Fruit fly (Drosophila melanogaster) whole organism: ENCODE results near the gene CG17005.

Experiments used
- CG8478 ChIP-seq: fragments of >200 bp; optimal IDR thresholded peaks from 2 replicates; lab custom pipeline; 2018; ENCODE audit warnings: inconsistent platforms
- Dll ChIP-seq: fragments of >200 bp; optimal IDR thresholded peaks from 2 replicates; lab custom pipeline; 2017
- EcR ChIP-seq, 2 experiments: fragments of >200 bp; optimal IDR thresholded peaks; 2 replicates each; lab custom pipeline; 2017; ENCODE audit warnings: missing biosample characterization in 2 of 2, missing genetic modification characterization in 2 of 2, missing genetic modification reagents in 2 of 2
- pan ChIP-seq: fragments of >200 bp; optimal IDR thresholded peaks from 2 replicates; lab custom pipeline; 2017
- psq ChIP-seq: fragments of >200 bp; optimal IDR thresholded peaks from 2 replicates; lab custom pipeline; 2017
- usp ChIP-seq: fragments of >200 bp; optimal IDR thresholded peaks from 2 replicates; lab custom pipeline; 2017; ENCODE audit warnings: missing biosample characterization, missing genetic modification characterization, mixed read lengths

CG17005 gene

dm6 chr2L:9327444-9327843 lies at the start of gene CG17005:
CG17005 (plus strand) TSS chr2L:9327744.
- TF ChIP-seq CG8478 (lab: Kevin White, UChicago) (no peak), Dll (no peak), pan (no peak), EcR (GFP tag; optimal IDR thresholded peaks at IDR 0.05; lab: Kevin White, UChicago) (no peak), psq (lab: Kevin White, UChicago) (no peak), usp (no peak)

- no peak for TF ChIP-seq Dll
- TF ChIP-seq EcR (GFP tag; optimal IDR thresholded peaks at IDR 0.05; lab: Kevin White, UChicago), result no peak
- no peak for TF ChIP-seq CG8478 (lab: Kevin White, UChicago)
- no peak for TF ChIP-seq usp
- TF ChIP-seq psq (lab: Kevin White, UChicago), result no peak
- no peak for TF ChIP-seq pan
Measured at dm6 chr2L:9321022-9321421, 6.5 kb upstream of the CG17005 start.

- no peak for TF ChIP-seq CG8478 (lab: Kevin White, UChicago)
- TF ChIP-seq Dll, result no peak
- no peak for TF ChIP-seq pan
- no peak for TF ChIP-seq EcR (GFP tag; optimal IDR thresholded peaks at IDR 0.05; lab: Kevin White, UChicago)
- no peak for TF ChIP-seq usp
- TF ChIP-seq psq (lab: Kevin White, UChicago), result no peak
Measured at dm6 chr2L:9330628-9331027, 3.1 kb downstream of the CG17005 start, which contains the start of gene Cks30A. Cks30A (plus strand) TSS chr2L:9330763.

dm6 chr2L:9333300-9333876 lies 5.8 kb downstream of the CG17005 start, which contains the start of gene Eaat1:
Eaat1 (plus strand) TSS chr2L:9333567.
- TF ChIP-seq pan (no peak), psq (lab: Kevin White, UChicago) (no peak), CG8478 (lab: Kevin White, UChicago) (no peak)

dm6 chr2L:9338852-9339251 lies 11.3 kb downstream of the CG17005 start:
- TF ChIP-seq psq (lab: Kevin White, UChicago), result no peak
- no peak for TF ChIP-seq CG8478 (lab: Kevin White, UChicago)
- no peak for TF ChIP-seq pan
- TF ChIP-seq Dll, result no peak
- no peak for TF ChIP-seq usp
- TF ChIP-seq EcR (GFP tag; optimal IDR thresholded peaks at IDR 0.05; lab: Kevin White, UChicago), result no peak

dm6 chr2L:9341960-9342359 lies 14.4 kb downstream of the CG17005 start:
- no peak for TF ChIP-seq Dll
- no peak for TF ChIP-seq CG8478 (lab: Kevin White, UChicago)
- TF ChIP-seq usp, result no peak
- no peak for TF ChIP-seq psq (lab: Kevin White, UChicago)
- TF ChIP-seq pan, result no peak
- TF ChIP-seq EcR (GFP tag; optimal IDR thresholded peaks at IDR 0.05; lab: Kevin White, UChicago), result no peak

- TF ChIP-seq pan, result no peak
- no peak for TF ChIP-seq EcR (GFP tag; optimal IDR thresholded peaks at IDR 0.05; lab: Kevin White, UChicago)
- no peak for TF ChIP-seq usp
- no peak for TF ChIP-seq psq (lab: Kevin White, UChicago)
- TF ChIP-seq CG8478 (lab: Kevin White, UChicago), result no peak
Measured at dm6 chr2L:9342532-9342931, 15.0 kb downstream of the CG17005 start, which contains the start of gene CG3748. CG3748 (plus strand) TSS chr2L:9342832.

dm6 chr2L:9349246-9349645 lies 21.7 kb downstream of the CG17005 start, which contains the start of gene CG43350:
CG43350 (plus strand) TSS chr2L:9349546.
- TF ChIP-seq pan, result no peak
- no peak for TF ChIP-seq EcR (GFP tag; optimal IDR thresholded peaks at IDR 0.05; lab: Kevin White, UChicago)
- no peak for TF ChIP-seq usp
- no peak for TF ChIP-seq Dll
- no peak for TF ChIP-seq psq (lab: Kevin White, UChicago)
- TF ChIP-seq CG8478 (lab: Kevin White, UChicago), result no peak

- TF ChIP-seq psq (lab: Kevin White, UChicago), result no peak
- TF ChIP-seq CG8478 (lab: Kevin White, UChicago), result no peak
- TF ChIP-seq EcR (GFP tag; optimal IDR thresholded peaks at IDR 0.05; lab: Kevin White, UChicago), result no peak
- TF ChIP-seq Dll, result no peak
- no peak for TF ChIP-seq usp
- TF ChIP-seq pan, result no peak
Measured at dm6 chr2L:9350170-9350569, 22.6 kb downstream of the CG17005 start, which contains the start of gene CG13110. CG13110 (plus strand) TSS chr2L:9350470.

dm6 chr2L:9367340-9367739 lies 39.8 kb downstream of the CG17005 start, which contains the start of gene CG34181:
CG34181 (plus strand) TSS chr2L:9367640.
- TF ChIP-seq pan, result no peak
- no peak for TF ChIP-seq Dll
- TF ChIP-seq EcR (GFP tag; optimal IDR thresholded peaks at IDR 0.05; lab: Kevin White, UChicago), result no peak
- no peak for TF ChIP-seq usp
- no peak for TF ChIP-seq psq (lab: Kevin White, UChicago)
- no peak for TF ChIP-seq CG8478 (lab: Kevin White, UChicago)

- no peak for TF ChIP-seq EcR (GFP tag; optimal IDR thresholded peaks at IDR 0.05; lab: Kevin White, UChicago)
- no peak for TF ChIP-seq CG8478 (lab: Kevin White, UChicago)
- no peak for TF ChIP-seq pan
- TF ChIP-seq Dll, result no peak
- TF ChIP-seq psq (lab: Kevin White, UChicago), result no peak
- no peak for TF ChIP-seq usp
Measured at dm6 chr2L:9369724-9370123, 42.2 kb downstream of the CG17005 start.

dm6 chr2L:9377789-9378188 lies 50.2 kb downstream of the CG17005 start:
- TF ChIP-seq EcR (GFP tag; optimal IDR thresholded peaks at IDR 0.05; lab: Kevin White, UChicago) (no peak), CG8478 (lab: Kevin White, UChicago) (no peak), pan (no peak), Dll (no peak), psq (lab: Kevin White, UChicago) (no peak), usp (no peak)
